Worm (Caenorhabditis elegans): ENCODE data around the gene srd-4.

DNA sequence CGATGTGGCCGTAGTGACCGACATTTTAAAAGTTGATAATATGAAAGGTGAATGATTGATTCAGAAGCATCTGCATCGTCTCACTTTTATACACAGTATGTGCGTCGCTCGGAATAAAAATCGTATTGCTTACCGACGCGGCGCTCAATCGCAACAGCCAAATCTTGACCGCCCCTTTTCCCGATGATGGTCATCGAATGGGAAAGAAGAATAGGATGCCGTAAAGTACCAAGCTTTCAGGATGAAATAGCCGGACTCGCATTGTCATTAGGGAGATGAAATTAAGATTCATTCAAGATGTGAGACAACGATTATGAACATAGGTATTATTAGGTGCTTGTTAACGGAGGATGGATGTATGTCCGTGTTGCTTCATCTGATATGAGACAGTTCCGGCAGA lies 13.8 kb downstream of the srd-4 start, which contains the start of gene lon-3:
- no peak for TF ChIP-seq dao-5 (tag; optimal IDR thresholded peaks at IDR 0.05)
- TF ChIP-seq him-1 (tag; optimal IDR thresholded peaks at IDR 0.05), result no peak
- TF ChIP-seq W03F9.2 (tag; optimal IDR thresholded peaks at IDR 0.05), result no peak
